Fruit fly (Drosophila melanogaster) whole organism, embryonic: ENCODE results near the gene kel.

ENCODE experiments used
- Aef1 ChIP-seq: fragments of 200-800 bp; sonication (Bioruptor generic); IDR thresholded peaks from 3 replicates; pipeline ENCODE4 v1.3.6; 2022; ENCODE audit warnings: missing biosample characterization, missing genetic modification characterization
- B-H1 ChIP-seq: fragments of 200-800 bp; sonication (Bioruptor generic); IDR thresholded peaks from 3 replicates; pipeline ENCODE4 v1.3.6; 2022; ENCODE audit warnings: missing biosample characterization, missing genetic modification characterization
- Bdp1 ChIP-seq: fragments of 200-800 bp; sonication (Bioruptor generic); optimal IDR thresholded peaks from 3 replicates; lab custom pipeline; 2016; ENCODE audit warnings: missing biosample characterization, missing genetic modification characterization
- CG10209 ChIP-seq: fragments of 200-800 bp; sonication (Bioruptor generic); optimal IDR thresholded peaks from 3 replicates; lab custom pipeline; 2017; ENCODE audit warnings: missing biosample characterization, mild to moderate bottlenecking, missing genetic modification characterization, missing genetic modification reagents
- CG10274 ChIP-seq: fragments of 200-800 bp; sonication (Bioruptor generic); optimal IDR thresholded peaks from 3 replicates; lab custom pipeline; 2017; ENCODE audit warnings: missing biosample characterization, mild to moderate bottlenecking, missing genetic modification characterization
- CG11504 ChIP-seq: fragments of 200-800 bp; sonication (Bioruptor generic); optimal IDR thresholded peaks from 3 replicates; lab custom pipeline; 2019; ENCODE audit warnings: missing biosample characterization, mild to moderate bottlenecking, missing genetic modification characterization, moderate library complexity
- CG12071 ChIP-seq: fragments of 200-800 bp; sonication (Bioruptor generic); optimal IDR thresholded peaks from 3 replicates; lab custom pipeline; 2018; ENCODE audit warnings: missing biosample characterization, mild to moderate bottlenecking, missing genetic modification characterization
- CG13424 ChIP-seq: fragments of 200-800 bp; sonication (Bioruptor generic); optimal IDR thresholded peaks from 2 replicates; lab custom pipeline; 2019; ENCODE audit warnings: missing biosample characterization, mild to moderate bottlenecking, missing genetic modification characterization, moderate library complexity
- CG13894 ChIP-seq: fragments of 200-800 bp; sonication (Bioruptor generic); optimal IDR thresholded peaks from 3 replicates; lab custom pipeline; 2018; ENCODE audit warnings: missing biosample characterization, mild to moderate bottlenecking, missing genetic modification characterization, moderate library complexity
- CG17385 ChIP-seq: fragments of 200-800 bp; sonication (Bioruptor generic); optimal IDR thresholded peaks from 3 replicates; lab custom pipeline; 2018; ENCODE audit warnings: missing biosample characterization, mild to moderate bottlenecking, missing genetic modification characterization
- CG1832 ChIP-seq: fragments of 200-800 bp; sonication (Bioruptor generic); optimal IDR thresholded peaks from 2 replicates; lab custom pipeline; 2017; ENCODE audit warnings: missing biosample characterization, mild to moderate bottlenecking, missing genetic modification characterization, inconsistent platforms
- CG2116 ChIP-seq: fragments of 200-800 bp; sonication (Bioruptor generic); optimal IDR thresholded peaks from 3 replicates; lab custom pipeline; 2018; ENCODE audit warnings: missing biosample characterization, mild to moderate bottlenecking, missing genetic modification characterization
- CG2120 ChIP-seq: fragments of 200-800 bp; sonication (Bioruptor generic); optimal IDR thresholded peaks from 3 replicates; lab custom pipeline; 2016; ENCODE audit warnings: missing biosample characterization, missing genetic modification characterization
- CG2129 ChIP-seq: fragments of 200-800 bp; sonication (Bioruptor generic); IDR thresholded peaks from 2 replicates; pipeline ENCODE4 v1.3.6; 2022; ENCODE audit warnings: missing biosample characterization, missing genetic modification characterization; ENCODE audit not compliant: partially characterized antibody
- CG3407 ChIP-seq: fragments of 200-800 bp; sonication (Bioruptor generic); optimal IDR thresholded peaks from 2 replicates; lab custom pipeline; 2018; ENCODE audit warnings: missing biosample characterization, mild to moderate bottlenecking, missing genetic modification characterization
- CG4617 ChIP-seq: fragments of 200-800 bp; sonication (Bioruptor generic); optimal IDR thresholded peaks from 3 replicates; lab custom pipeline; 2016; ENCODE audit warnings: missing biosample characterization, missing genetic modification characterization, borderline replicate concordance
- CG6689 ChIP-seq: fragments of 200-800 bp; sonication (Bioruptor generic); IDR thresholded peaks from 2 replicates; pipeline ENCODE4 v1.3.6; 2022; ENCODE audit warnings: missing biosample characterization, missing genetic modification characterization
- CG7372 ChIP-seq: fragments of 200-800 bp; sonication (Bioruptor generic); IDR thresholded peaks from 2 replicates; pipeline ENCODE4 v1.3.6; 2022; ENCODE audit warnings: missing biosample characterization, missing genetic modification characterization
- CG9609 ChIP-seq: fragments of 200-800 bp; sonication (Bioruptor generic); optimal IDR thresholded peaks from 3 replicates; lab custom pipeline; 2016; ENCODE audit warnings: missing biosample characterization, missing genetic modification characterization
- Ets65A ChIP-seq: fragments of 200-800 bp; sonication (Bioruptor generic); peaks from one replicate; lab custom pipeline; 2016; ENCODE audit warnings: missing biosample characterization, missing genetic modification characterization
- Gsc ChIP-seq: fragments of 200-800 bp; sonication (Bioruptor generic); IDR thresholded peaks from 2 replicates; pipeline ENCODE4 v1.3.6; 2022; ENCODE audit warnings: missing biosample characterization, missing genetic modification characterization
- Hey ChIP-seq: fragments of 200-800 bp; sonication (Bioruptor generic); optimal IDR thresholded peaks from 3 replicates; lab custom pipeline; 2018; ENCODE audit warnings: missing biosample characterization, mild to moderate bottlenecking, missing genetic modification characterization
- Hsf ChIP-seq: fragments of 200-800 bp; sonication (Bioruptor generic); optimal IDR thresholded peaks from 3 replicates; lab custom pipeline; 2016; ENCODE audit warnings: missing biosample characterization, missing genetic modification characterization
- Jarid2 ChIP-seq: fragments of 200-800 bp; sonication (Bioruptor generic); optimal IDR thresholded peaks from 3 replicates; lab custom pipeline; 2017; ENCODE audit warnings: mild to moderate bottlenecking, missing biosample characterization, missing genetic modification reagents, missing genetic modification characterization
- Neu2 ChIP-seq: fragments of 200-800 bp; sonication (Bioruptor generic); optimal IDR thresholded peaks from 3 replicates; lab custom pipeline; 2016; ENCODE audit warnings: missing biosample characterization, missing genetic modification characterization, borderline replicate concordance
- Nf-YC ChIP-seq: fragments of 200-800 bp; optimal IDR thresholded peaks from 3 replicates; lab custom pipeline; 2019; ENCODE audit warnings: missing biosample characterization, mild to moderate bottlenecking, missing genetic modification characterization, moderate library complexity
- Sox100B ChIP-seq: fragments of 200-800 bp; sonication (Bioruptor generic); optimal IDR thresholded peaks from 3 replicates; lab custom pipeline; 2018; ENCODE audit warnings: missing biosample characterization, mild to moderate bottlenecking, missing genetic modification characterization
- Spps ChIP-seq: fragments of 200-800 bp; sonication (Bioruptor generic); optimal IDR thresholded peaks from 2 replicates; lab custom pipeline; 2018; ENCODE audit warnings: missing biosample characterization, mild to moderate bottlenecking, missing genetic modification characterization
- Ssrp ChIP-seq: fragments of 200-800 bp; sonication (Bioruptor generic); optimal IDR thresholded peaks from 2 replicates; lab custom pipeline; 2018; ENCODE audit warnings: missing biosample characterization, mild to moderate bottlenecking, missing genetic modification characterization, moderate library complexity
- Trl ChIP-seq, 3 experiments: fragments of >200 bp in 2 of 3; fragments of 200-800 bp in 1 of 3; sonication (Bioruptor generic) in 1 of 3; optimal IDR thresholded peaks; 2 replicates in 1 of 3; 3 replicates in 2 of 3; lab custom pipeline; 2016 to 2017; ENCODE audit warnings: missing biosample characterization in 1 of 3, missing genetic modification characterization in 1 of 3
- abd-A ChIP-seq: fragments of 200-800 bp; sonication (Bioruptor generic); optimal IDR thresholded peaks from 3 replicates; lab custom pipeline; 2019; ENCODE audit warnings: missing biosample characterization, mild to moderate bottlenecking, missing genetic modification characterization, moderate library complexity
- ase ChIP-seq: fragments of 200-800 bp; sonication (Bioruptor generic); IDR thresholded peaks from 3 replicates; pipeline ENCODE4 v1.3.6; 2022; ENCODE audit warnings: missing biosample characterization, missing genetic modification characterization
- btn ChIP-seq: fragments of 200-800 bp; sonication (Bioruptor generic); optimal IDR thresholded peaks from 2 replicates; lab custom pipeline; 2016; ENCODE audit warnings: missing biosample characterization, missing genetic modification characterization
- cwo ChIP-seq: fragments of 200-800 bp; sonication (Bioruptor generic); optimal IDR thresholded peaks from 3 replicates; lab custom pipeline; 2017; ENCODE audit warnings: missing biosample characterization, missing genetic modification characterization, mild to moderate bottlenecking, moderate library complexity, missing genetic modification reagents
- danr ChIP-seq: fragments of 200-800 bp; sonication (Bioruptor generic); IDR thresholded peaks from 2 replicates; pipeline ENCODE4 v1.3.6; 2022; ENCODE audit warnings: missing biosample characterization, missing genetic modification characterization
- dmrt99B ChIP-seq: fragments of 200-800 bp; sonication (Bioruptor generic); optimal IDR thresholded peaks from 2 replicates; lab custom pipeline; 2018; ENCODE audit warnings: missing biosample characterization, mild to moderate bottlenecking, missing genetic modification characterization, moderate library complexity
- fd96Cb ChIP-seq: fragments of 200-800 bp; sonication (Bioruptor generic); optimal IDR thresholded peaks from 2 replicates; lab custom pipeline; 2018; ENCODE audit warnings: missing biosample characterization, mild to moderate bottlenecking, missing genetic modification characterization, moderate library complexity
- gce ChIP-seq: fragments of 200-800 bp; sonication (Bioruptor generic); IDR thresholded peaks from 3 replicates; pipeline ENCODE4 v1.3.6; 2022; ENCODE audit warnings: missing biosample characterization, missing genetic modification characterization
- lab ChIP-seq: fragments of 200-800 bp; sonication (Bioruptor generic); optimal IDR thresholded peaks from 3 replicates; lab custom pipeline; 2017; ENCODE audit warnings: missing biosample characterization, missing genetic modification characterization, mild to moderate bottlenecking, moderate library complexity, missing genetic modification reagents
- luna ChIP-seq: fragments of 200-800 bp; sonication (Bioruptor generic); optimal IDR thresholded peaks from 2 replicates; lab custom pipeline; 2016; ENCODE audit warnings: missing biosample characterization, missing genetic modification characterization
- nom ChIP-seq: fragments of 200-800 bp; sonication (Bioruptor generic); optimal IDR thresholded peaks from 2 replicates; lab custom pipeline; 2017; ENCODE audit warnings: missing biosample characterization, missing genetic modification characterization, mild to moderate bottlenecking, moderate library complexity, missing genetic modification reagents
- pan ChIP-seq, 4 experiments: fragments of >200 bp in 3 of 4; fragments of 200-800 bp in 1 of 4; sonication (Bioruptor generic) in 1 of 4; optimal IDR thresholded peaks in 3 of 4; IDR thresholded peaks in 1 of 4; 2 replicates each; pipeline versions ENCODE4 v1.3.6 to Lab custom; 2017 to 2022; ENCODE audit warnings: missing biosample characterization in 2 of 4, missing genetic modification characterization in 2 of 4, mixed read lengths in 1 of 4
- run ChIP-seq: fragments of 200-800 bp; sonication (Bioruptor generic); optimal IDR thresholded peaks from 3 replicates; lab custom pipeline; 2018; ENCODE audit warnings: missing biosample characterization, mild to moderate bottlenecking, missing genetic modification characterization
- sc ChIP-seq, 3 experiments: fragments of >200 bp in 2 of 3; fragments of 200-800 bp in 1 of 3; sonication (Bioruptor generic) in 1 of 3; optimal IDR thresholded peaks; 2 replicates in 2 of 3; 3 replicates in 1 of 3; lab custom pipeline; 2017; ENCODE audit warnings: mild to moderate bottlenecking in 1 of 3, missing biosample characterization in 1 of 3, missing genetic modification characterization in 1 of 3, missing genetic modification reagents in 1 of 3
- slou ChIP-seq: fragments of 200-800 bp; sonication (Bioruptor generic); optimal IDR thresholded peaks from 3 replicates; lab custom pipeline; 2016; ENCODE audit warnings: missing biosample characterization, missing genetic modification characterization
- tgo ChIP-seq: fragments of 200-800 bp; sonication (Bioruptor generic); IDR thresholded peaks from 3 replicates; pipeline ENCODE4 v1.3.6; 2022; ENCODE audit warnings: missing biosample characterization, missing genetic modification characterization
- unc-4 ChIP-seq: fragments of 200-800 bp; sonication (Bioruptor generic); IDR thresholded peaks from 2 replicates; pipeline ENCODE4 v1.3.6; 2022; ENCODE audit warnings: missing biosample characterization, missing genetic modification characterization; ENCODE audit not compliant: partially characterized antibody
- zf30C ChIP-seq: fragments of 200-800 bp; sonication (Bioruptor generic); optimal IDR thresholded peaks from 3 replicates; lab custom pipeline; 2018; ENCODE audit warnings: missing biosample characterization, mild to moderate bottlenecking, missing genetic modification characterization

Gene kel

DNA sequence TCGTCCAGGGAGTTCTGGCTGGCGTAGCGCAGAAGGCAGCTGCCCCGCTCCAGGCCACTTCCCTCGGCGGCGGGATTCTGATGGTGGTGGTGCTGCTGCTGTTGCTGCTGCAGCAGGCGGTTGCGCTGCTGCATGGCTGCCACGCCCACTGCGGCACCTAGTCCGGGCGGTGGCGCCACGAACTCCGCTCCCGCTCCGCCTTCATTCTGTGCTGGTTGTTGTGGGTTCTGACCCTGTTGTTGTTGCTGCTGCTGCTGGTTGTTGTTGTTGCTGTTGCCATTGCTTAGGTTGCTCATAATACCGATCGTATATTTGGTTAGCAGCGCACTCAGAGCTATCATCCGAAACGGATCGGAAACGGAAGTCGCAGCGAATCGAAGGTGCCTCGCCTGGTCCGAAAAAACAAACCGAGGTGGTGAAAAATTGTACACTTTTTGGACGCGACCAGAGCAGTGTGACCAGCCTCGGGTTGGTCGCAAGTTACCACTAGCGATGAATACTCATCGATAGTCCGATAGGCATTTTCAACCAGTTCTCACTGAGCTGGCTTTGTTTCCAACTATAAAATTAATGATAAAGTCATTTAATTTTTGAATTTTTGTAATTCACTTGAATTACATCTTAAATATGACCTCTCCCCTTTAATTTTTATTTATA, at the start of gene kel:
kel (minus strand) TSS at position 493 of the 657 bp plus-strand sequence.
- TF ChIP-seq CG13894 (tag; lab: Kevin White, UChicago) (peak; percentile 52), dmrt99B (tag; lab: Kevin White, UChicago) (no peak), danr (GFP tag; lab: Robert Waterston, UW) (no peak), Gsc (GFP tag; lab: Robert Waterston, UW) (no peak), Trl (optimal IDR thresholded peaks at IDR 0.05; lab: Kevin White, UChicago) (no peak), Trl (GFP tag; optimal IDR thresholded peaks at IDR 0.05; lab: Kevin White, UChicago) (peak; percentile 29), CG17385 (peak; percentile 49), luna (GFP tag; lab: Kevin White, UChicago) (no peak), CG11504 (peak; percentile 70), lab (peak; percentile 75), Jarid2 (GFP tag; lab: Kevin White, UChicago) (peak; percentile 80), CG9609 (GFP tag; lab: Kevin White, UChicago) (no peak), run (tag; lab: Kevin White, UChicago) (no peak), CG2129 (GFP tag; lab: Robert Waterston, UW) (no peak), B-H1 (no peak; the same call in 2 of the 3 replicates), CG10209 (GFP tag; lab: Kevin White, UChicago) (peak; percentile 18), CG3407 (GFP tag; lab: Kevin White, UChicago) (no peak), nom (no peak), gce (GFP tag; lab: Robert Waterston, UW) (no peak), Ssrp (tag; lab: Kevin White, UChicago) (peak; percentile 25), Neu2 (GFP tag; lab: Kevin White, UChicago) (no peak), Nf-YC (tag; lab: Kevin White, UChicago) (peak; percentile 30), CG6689 (no peak), CG10274 (GFP tag; lab: Kevin White, UChicago) (no peak), btn (no peak), CG13424 (tag; lab: Kevin White, UChicago) (no peak), sc (optimal IDR thresholded peaks at IDR 0.05; lab: Kevin White, UChicago) (no peak), sc (GFP tag; optimal IDR thresholded peaks at IDR 0.05; lab: Kevin White, UChicago) (no peak), Aef1 (GFP tag; lab: Robert Waterston, UW) (no peak), cwo (GFP tag; lab: Kevin White, UChicago) (peak; percentile 6), Sox100B (GFP tag; lab: Kevin White, UChicago) (no peak), Ets65A (GFP tag; lab: Kevin White, UChicago) (peak; percentile 45), slou (GFP tag; lab: Kevin White, UChicago) (peak; percentile 35), Bdp1 (GFP tag; lab: Kevin White, UChicago) (no peak), fd96Cb (tag; lab: Kevin White, UChicago) (no peak), CG7372 (GFP tag; lab: Robert Waterston, UW) (no peak), ase (no peak), abd-A (tag; lab: Kevin White, UChicago) (peak; percentile 7), CG4617 (GFP tag; lab: Kevin White, UChicago) (peak; percentile 79), pan (optimal IDR thresholded peaks at IDR 0.05; lab: Kevin White, UChicago) (no peak), pan (GFP tag; optimal IDR thresholded peaks at IDR 0.05 in 1 of 2, IDR thresholded peaks at IDR 0.05 in 1 of 2) (peak in 1 of 2 experiments; percentile 29), tgo (GFP tag; lab: Robert Waterston, UW) (no peak), zf30C (GFP tag; lab: Kevin White, UChicago) (no peak), unc-4 (peak; percentile 77), Spps (tag; lab: Kevin White, UChicago) (no peak), CG1832 (GFP tag; lab: Kevin White, UChicago) (no peak), CG2120 (GFP tag; lab: Kevin White, UChicago) (peak; percentile 61), CG12071 (GFP tag; lab: Kevin White, UChicago) (peak; percentile 69), Hsf (GFP tag; lab: Kevin White, UChicago) (peak; percentile 47), CG2116 (GFP tag; lab: Kevin White, UChicago) (peak; percentile 58), Hey (tag; lab: Kevin White, UChicago) (no peak)
